Worm (Caenorhabditis elegans) whole organism, L1 larva: ENCODE data around the gene C50F4.1.

Experiments used
- C04F5.9 ChIP-seq: sonication (generic microtip); optimal IDR thresholded peaks from 2 replicates; lab custom pipeline; 2016; ENCODE audit warnings: missing genetic modification characterization, missing compliant biosample characterization
- C16A3.4 ChIP-seq: fragments of 150-350 bp; optimal IDR thresholded peaks from 2 replicates; lab custom pipeline; 2014; ENCODE audit warnings: missing biosample characterization, missing genetic modification characterization
- F16B12.6 ChIP-seq: fragments of 150-350 bp; optimal IDR thresholded peaks from 2 replicates; lab custom pipeline; 2014; ENCODE audit warnings: missing biosample characterization, missing genetic modification characterization
- Y116A8C.19 ChIP-seq: sonication (generic microtip); optimal IDR thresholded peaks from 2 replicates; lab custom pipeline; 2016; ENCODE audit warnings: missing compliant biosample characterization, missing genetic modification characterization, borderline replicate concordance
- aha-1 ChIP-seq: fragments of 150-350 bp; optimal IDR thresholded peaks from 2 replicates; lab custom pipeline; 2014; ENCODE audit warnings: missing biosample characterization, missing genetic modification characterization
- alr-1 ChIP-seq: fragments of 200-800 bp; sonication (Bioruptor generic); optimal IDR thresholded peaks from 2 replicates; lab custom pipeline; 2018; ENCODE audit warnings: borderline replicate concordance, mild to moderate bottlenecking, missing genetic modification characterization, missing compliant biosample characterization
- blmp-1 ChIP-seq: fragments of 150-350 bp; optimal IDR thresholded peaks from 2 replicates; lab custom pipeline; 2014; ENCODE audit warnings: missing biosample characterization, missing genetic modification characterization
- ceh-63 ChIP-seq: fragments of 200-800 bp; sonication (Bioruptor generic); optimal IDR thresholded peaks from 2 replicates; lab custom pipeline; 2018; ENCODE audit warnings: mild to moderate bottlenecking, missing genetic modification characterization, missing compliant biosample characterization
- ceh-82 ChIP-seq, 3 experiments: fragments of 150-350 bp in 1 of 3; sonication (generic microtip) in 2 of 3; optimal IDR thresholded peaks; 2 replicates each; lab custom pipeline; 2014 to 2017; ENCODE audit warnings: missing biosample characterization in 3 of 3, missing genetic modification characterization in 3 of 3
- ceh-88 ChIP-seq: fragments of 200-800 bp; sonication (Bioruptor generic); IDR thresholded peaks from 2 replicates; pipeline ENCODE4 v1.3.6; 2022; ENCODE audit warnings: missing genetic modification characterization, missing compliant biosample characterization
- ceh-90 ChIP-seq: sonication (generic microtip); optimal IDR thresholded peaks from 2 replicates; lab custom pipeline; 2016; ENCODE audit warnings: missing genetic modification characterization, missing compliant biosample characterization
- efl-1 ChIP-seq, 4 experiments: fragments of 150-350 bp; optimal IDR thresholded peaks in 3 of 4; peaks in 1 of 4; 1 replicate in 1 of 4; 2 replicates in 3 of 4; lab custom pipeline; 2014; ENCODE audit warnings: missing biosample characterization in 2 of 4, missing genetic modification characterization in 2 of 4, missing genetic modification reagents in 2 of 4
- efl-3 ChIP-seq: fragments of 200-800 bp; sonication (Bioruptor generic); optimal IDR thresholded peaks from 2 replicates; lab custom pipeline; 2018; ENCODE audit warnings: mild to moderate bottlenecking, missing genetic modification characterization, missing compliant biosample characterization
- egl-13 ChIP-seq: sonication (generic microtip); optimal IDR thresholded peaks from 2 replicates; lab custom pipeline; 2016; ENCODE audit warnings: missing genotype, missing genetic modification reagents, missing genetic modification characterization, missing compliant biosample characterization
- egl-27 ChIP-seq, 2 experiments: fragments of 150-350 bp in 1 of 2; sonication (generic microtip); optimal IDR thresholded peaks; 3 replicates each; lab custom pipeline; 2017 to 2018; ENCODE audit warnings: missing biosample characterization in 2 of 2, missing genetic modification characterization in 2 of 2, missing genetic modification reagents in 2 of 2
- elt-3 ChIP-seq, 6 experiments: fragments of 150-350 bp in 1 of 6; sonication (generic microtip); optimal IDR thresholded peaks; 2 replicates each; lab custom pipeline; 2017 to 2018; ENCODE audit warnings: missing biosample characterization in 6 of 6, missing genetic modification characterization in 6 of 6, inconsistent platforms in 1 of 6
- fkh-10 ChIP-seq: sonication (generic microtip); optimal IDR thresholded peaks from 2 replicates; lab custom pipeline; 2017; ENCODE audit warnings: missing biosample characterization, missing genetic modification reagents, missing genetic modification characterization
- fkh-4 ChIP-seq: sonication (generic microtip); optimal IDR thresholded peaks from 2 replicates; lab custom pipeline; 2016; ENCODE audit warnings: missing compliant biosample characterization, missing genetic modification characterization, borderline replicate concordance
- grh-1 ChIP-seq: fragments of 200-800 bp; sonication (Bioruptor generic); IDR thresholded peaks from 2 replicates; pipeline ENCODE4 v1.3.6; 2022; ENCODE audit warnings: missing genetic modification reagents, missing genetic modification characterization, missing compliant biosample characterization
- hlh-17 ChIP-seq: fragments of 200-800 bp; sonication (Bioruptor generic); optimal IDR thresholded peaks from 2 replicates; lab custom pipeline; 2018; ENCODE audit warnings: missing genetic modification characterization, mild to moderate bottlenecking, missing compliant biosample characterization, moderate library complexity, borderline replicate concordance
- hlh-4 ChIP-seq: sonication (generic microtip); optimal IDR thresholded peaks from 2 replicates; lab custom pipeline; 2016; ENCODE audit warnings: mild to moderate bottlenecking, missing genetic modification characterization, missing compliant biosample characterization
- hpl-2 ChIP-seq: fragments of 150-350 bp; optimal IDR thresholded peaks from 2 replicates; lab custom pipeline; 2014; ENCODE audit warnings: missing biosample characterization, missing genetic modification reagents, missing genetic modification characterization
- irx-1 ChIP-seq: sonication (generic microtip); optimal IDR thresholded peaks from 2 replicates; lab custom pipeline; 2016; ENCODE audit warnings: missing genetic modification characterization, missing compliant biosample characterization
- isw-1 ChIP-seq: fragments of 200-800 bp; sonication (Bioruptor generic); IDR thresholded peaks from 2 replicates; pipeline ENCODE4 v1.3.6; 2022; ENCODE audit warnings: missing genetic modification characterization, missing compliant biosample characterization
- jun-1 ChIP-seq: fragments of 150-350 bp; optimal IDR thresholded peaks from 2 replicates; lab custom pipeline; 2014; ENCODE audit warnings: missing biosample characterization, missing genetic modification reagents, missing genetic modification characterization
- lin-14 ChIP-seq: fragments of 200-800 bp; sonication (Bioruptor generic); optimal IDR thresholded peaks from 2 replicates; lab custom pipeline; 2018; ENCODE audit warnings: mild to moderate bottlenecking, missing genetic modification characterization, moderate library complexity, missing compliant biosample characterization
- lin-39 ChIP-seq: fragments of 150-350 bp; optimal IDR thresholded peaks from 2 replicates; lab custom pipeline; 2014; ENCODE audit warnings: missing biosample characterization, missing genetic modification reagents, missing genetic modification characterization
- mef-2 ChIP-seq: fragments of 150-350 bp; optimal IDR thresholded peaks from 2 replicates; lab custom pipeline; 2014; ENCODE audit warnings: missing biosample characterization, missing genetic modification characterization
- nhr-20 ChIP-seq: sonication (generic microtip); optimal IDR thresholded peaks from 2 replicates; lab custom pipeline; 2016; ENCODE audit warnings: mild to moderate bottlenecking, missing genetic modification characterization, missing compliant biosample characterization
- nhr-237 ChIP-seq: fragments of 150-350 bp; optimal IDR thresholded peaks from 2 replicates; lab custom pipeline; 2014; ENCODE audit warnings: missing biosample characterization, missing genetic modification characterization
- nhr-47 ChIP-seq: sonication (generic microtip); optimal IDR thresholded peaks from 2 replicates; lab custom pipeline; 2016; ENCODE audit warnings: mild to moderate bottlenecking, missing genetic modification characterization, moderate library complexity, missing compliant biosample characterization
- nhr-77 ChIP-seq: fragments of 150-350 bp; optimal IDR thresholded peaks from 2 replicates; lab custom pipeline; 2014; ENCODE audit warnings: missing biosample characterization, missing genetic modification characterization
- nhr-85 ChIP-seq: sonication (generic microtip); peaks from one replicate; lab custom pipeline; 2016; ENCODE audit warnings: missing genetic modification characterization, inconsistent platforms, missing compliant biosample characterization
- nhr-90 ChIP-seq: sonication (generic microtip); optimal IDR thresholded peaks from 2 replicates; lab custom pipeline; 2016; ENCODE audit warnings: mild to moderate bottlenecking, missing genetic modification characterization, missing compliant biosample characterization; ENCODE audit not compliant: poor library complexity
- pag-3 ChIP-seq: sonication (generic microtip); optimal IDR thresholded peaks from 2 replicates; lab custom pipeline; 2017; ENCODE audit warnings: missing genetic modification characterization, mild to moderate bottlenecking, missing compliant biosample characterization, antibody characterized with exemption, borderline replicate concordance; ENCODE audit not compliant: insufficient read depth
- pqm-1 ChIP-seq: sonication (generic microtip); optimal IDR thresholded peaks from 3 replicates; lab custom pipeline; 2017; ENCODE audit warnings: missing biosample characterization, missing genetic modification characterization
- swsn-7 ChIP-seq: sonication (generic microtip); optimal IDR thresholded peaks from 2 replicates; lab custom pipeline; 2016; ENCODE audit warnings: missing genetic modification characterization, missing compliant biosample characterization
- unc-30 ChIP-seq: sonication (generic microtip); optimal IDR thresholded peaks from 2 replicates; lab custom pipeline; 2017; ENCODE audit warnings: missing biosample characterization, missing genetic modification characterization
- xbp-1 ChIP-seq: sonication (generic microtip); optimal IDR thresholded peaks from 2 replicates; lab custom pipeline; 2016; ENCODE audit warnings: missing genetic modification characterization, missing compliant biosample characterization
- zag-1 ChIP-seq: fragments of 150-350 bp; optimal IDR thresholded peaks from 2 replicates; lab custom pipeline; 2014; ENCODE audit warnings: missing biosample characterization, missing genetic modification characterization
- zip-4 ChIP-seq: fragments of 200-800 bp; sonication (Bioruptor generic); optimal IDR thresholded peaks from 2 replicates; lab custom pipeline; 2018; ENCODE audit warnings: mild to moderate bottlenecking, missing genetic modification characterization, moderate library complexity, missing compliant biosample characterization
- ztf-11 ChIP-seq, 2 experiments: sonication (generic microtip); optimal IDR thresholded peaks; 2 replicates each; lab custom pipeline; 2016 to 2017; ENCODE audit warnings: missing genetic modification characterization in 2 of 2, missing biosample characterization in 1 of 2, missing compliant biosample characterization in 1 of 2

C50F4.1 gene

DNA sequence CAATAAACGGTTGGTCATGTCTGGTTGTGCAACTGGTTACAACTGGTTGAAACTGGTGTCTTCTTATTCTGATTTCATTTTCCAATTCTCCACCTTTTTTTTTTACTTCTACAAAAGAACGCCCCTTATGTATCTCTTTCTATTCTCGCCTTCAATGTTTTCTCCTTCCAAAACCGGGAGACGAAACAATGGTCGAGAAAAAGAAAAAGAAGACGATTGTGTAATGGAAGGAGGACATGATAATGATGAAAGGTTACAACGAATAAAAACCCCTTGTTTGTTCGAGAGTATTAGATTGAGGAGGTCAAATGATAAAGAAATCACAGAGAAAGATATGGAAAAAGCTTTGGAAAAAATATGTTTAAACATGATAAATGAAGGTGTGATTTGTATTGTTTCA lies 7.8 kb upstream of the C50F4.1 start, which contains the start of gene C50F4.8:
TSS of gene C50F4.8 (minus strand) at position 28 of the 400 bp plus-strand sequence.
- peak; percentile 2 for TF ChIP-seq lin-14 (GFP tag; lab: Kevin White, UChicago)
- TF ChIP-seq irx-1, result no peak
- no peak for TF ChIP-seq efl-3 (GFP tag; lab: Kevin White, UChicago)
- TF ChIP-seq nhr-85 (tag; lab: Kevin White, UChicago), result peak; percentile 67
- no peak for TF ChIP-seq egl-13
- TF ChIP-seq elt-3 (tag; optimal IDR thresholded peaks at IDR 0.05; lab: Kevin White, UChicago), result peak in 1 of 6 experiments; percentile 49
- peak; percentile 89 for TF ChIP-seq blmp-1
- no peak for TF ChIP-seq egl-27 (tag; optimal IDR thresholded peaks at IDR 0.05; lab: Kevin White, UChicago)

DNA sequence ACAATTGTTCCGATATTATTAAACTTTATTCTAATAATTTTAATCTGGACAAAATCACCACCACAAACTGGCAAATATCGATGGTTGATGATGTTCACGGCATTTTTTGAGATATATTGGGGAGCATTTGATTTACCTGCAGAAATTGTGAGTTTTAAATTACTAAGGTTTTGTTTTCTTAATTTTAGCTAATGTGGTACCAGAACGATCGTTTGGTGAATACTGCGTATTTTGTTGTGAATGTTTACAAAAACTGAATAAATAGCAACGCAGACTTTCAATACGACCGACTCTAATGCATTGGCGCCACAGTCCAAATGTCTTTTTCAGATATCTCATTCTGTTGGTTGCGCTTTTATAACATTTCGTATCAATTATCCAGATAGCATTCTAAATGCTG lies 4.9 kb upstream of the C50F4.1 start:
- TF ChIP-seq Y116A8C.19, result no peak
- no peak for TF ChIP-seq efl-1 (optimal IDR thresholded peaks at IDR 0.05; lab: Kevin White, UChicago)
- TF ChIP-seq efl-1 (GFP tag; optimal IDR thresholded peaks at IDR 0.05 in 1 of 2; lab: Kevin White, UChicago), result peak in 1 of 2 experiments; percentile 52

DNA sequence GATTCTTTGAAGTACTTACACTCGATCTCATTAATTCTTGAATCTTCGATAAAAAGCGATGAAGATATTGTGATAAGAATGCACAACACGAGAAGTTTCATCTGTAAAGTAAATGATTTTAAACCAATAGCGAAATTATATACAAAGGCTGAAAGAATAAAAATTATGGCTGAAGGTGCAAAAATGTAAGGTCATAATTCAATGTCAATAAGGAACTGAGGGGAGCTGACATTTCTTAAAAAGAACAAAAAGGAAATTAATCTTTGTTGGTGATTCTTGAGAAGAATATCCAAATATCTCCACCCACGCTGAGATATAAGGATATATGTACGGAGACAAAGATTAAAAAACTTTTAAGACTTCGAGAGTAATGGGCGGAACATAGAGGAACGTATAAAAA lies 2.5 kb upstream of the C50F4.1 start, which contains the start of gene C50F4.9:
TSS of gene C50F4.9 (minus strand) at position 101 of the 400 bp plus-strand sequence.
- TF ChIP-seq lin-14 (GFP tag; lab: Kevin White, UChicago) (no peak), grh-1 (no peak), unc-30 (no peak), nhr-20 (tag; lab: Kevin White, UChicago) (no peak), jun-1 (no peak), ceh-63 (GFP tag; lab: Kevin White, UChicago) (no peak), isw-1 (GFP tag; lab: Robert Waterston, UW) (no peak), swsn-7 (tag; lab: Kevin White, UChicago) (no peak), zip-4 (GFP tag; lab: Kevin White, UChicago) (no peak), xbp-1 (tag; lab: Kevin White, UChicago) (no peak), nhr-237 (tag; lab: Kevin White, UChicago) (no peak), F16B12.6 (tag; lab: Kevin White, UChicago) (no peak), hpl-2 (GFP tag; lab: Kevin White, UChicago) (no peak), fkh-10 (GFP tag; lab: Kevin White, UChicago) (no peak), hlh-4 (tag; lab: Kevin White, UChicago) (no peak), ceh-90 (no peak)

DNA sequence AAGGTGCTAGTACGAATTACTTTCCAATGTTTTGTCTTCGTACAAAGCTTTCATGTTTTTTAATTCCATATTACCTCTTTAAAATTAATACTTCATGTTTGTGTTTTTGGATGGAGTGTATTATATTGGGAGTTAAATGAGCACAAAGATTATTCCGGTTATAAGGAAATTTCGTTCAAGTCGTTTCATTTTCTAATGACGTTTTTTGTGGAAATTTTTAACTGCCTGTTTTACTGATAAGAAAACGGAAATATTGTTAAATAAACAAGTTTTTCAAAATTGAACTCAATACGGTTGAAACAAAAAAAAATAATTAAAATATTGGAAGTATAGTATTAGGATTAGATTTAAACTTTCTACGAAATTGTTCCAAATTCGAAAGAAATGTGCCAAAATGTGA lies 744 bp downstream of the C50F4.1 start:
- TF ChIP-seq aha-1 (tag; lab: Kevin White, UChicago) (no peak), pqm-1 (tag; lab: Kevin White, UChicago) (no peak), ceh-82 (tag; optimal IDR thresholded peaks at IDR 0.05; lab: Kevin White, UChicago) (no peak), ceh-88 (GFP tag; lab: Robert Waterston, UW) (no peak), lin-39 (tag; lab: Kevin White, UChicago) (no peak), isw-1 (GFP tag; lab: Robert Waterston, UW) (no peak), alr-1 (tag; lab: Kevin White, UChicago) (no peak), ztf-11 (tag; optimal IDR thresholded peaks at IDR 0.05; lab: Kevin White, UChicago) (no peak)

DNA sequence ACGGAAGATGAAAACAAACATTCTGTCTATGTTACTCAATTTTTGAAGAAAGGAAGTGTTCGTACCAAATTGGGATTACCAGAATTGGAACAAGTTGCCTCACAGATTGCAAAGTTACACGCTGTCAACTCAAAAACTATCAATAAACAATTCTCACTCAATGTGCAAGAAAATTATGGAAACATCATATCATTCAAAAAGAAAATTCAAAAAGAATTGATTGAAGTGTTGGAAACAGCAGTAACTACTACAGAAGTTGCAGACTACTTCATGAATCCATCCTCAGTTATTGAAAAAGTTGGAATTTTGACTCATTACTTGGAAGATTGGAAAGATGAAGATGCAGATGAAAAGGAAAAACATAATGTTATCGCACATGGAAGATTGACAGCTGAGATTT lies 1.4 kb downstream of the C50F4.1 start:
- TF ChIP-seq lin-39 (tag; lab: Kevin White, UChicago) (no peak), ztf-11 (tag; optimal IDR thresholded peaks at IDR 0.05; lab: Kevin White, UChicago) (no peak), zag-1 (tag; lab: Kevin White, UChicago) (no peak), fkh-4 (no peak), C16A3.4 (tag; lab: Kevin White, UChicago) (no peak), nhr-47 (tag; lab: Kevin White, UChicago) (no peak), hlh-17 (no peak), nhr-90 (tag; lab: Kevin White, UChicago) (no peak), pag-3 (tag; lab: Kevin White, UChicago) (no peak), nhr-237 (tag; lab: Kevin White, UChicago) (no peak), nhr-77 (tag; lab: Kevin White, UChicago) (no peak), lin-14 (GFP tag; lab: Kevin White, UChicago) (no peak), mef-2 (no peak), jun-1 (no peak), hlh-4 (tag; lab: Kevin White, UChicago) (no peak), F16B12.6 (tag; lab: Kevin White, UChicago) (no peak), C04F5.9 (tag; lab: Kevin White, UChicago) (no peak)
